Worm (Caenorhabditis elegans) whole organism, mixed stage, embryonic: ENCODE results near the gene C11E4.7.
"Not testable (repeated sequence)": the region's sequence is repeated elsewhere in the genome, so short reads cannot be mapped to it uniquely, and the experiment has no call there.

ENCODE experiments used
- M03D4.4 ChIP-seq: sonication (generic microtip); optimal IDR thresholded peaks from 2 replicates; lab custom pipeline; 2017; ENCODE audit warnings: mild to moderate bottlenecking, missing genetic modification characterization, missing compliant biosample characterization
- bed-3 ChIP-seq: fragments of 200-800 bp; sonication (Bioruptor generic); optimal IDR thresholded peaks from 3 replicates; lab custom pipeline; 2018; ENCODE audit warnings: mild to moderate bottlenecking, missing genetic modification characterization, moderate library complexity, missing compliant biosample characterization
- ceh-39 ChIP-seq: fragments of 150-350 bp; optimal IDR thresholded peaks from 2 replicates; lab custom pipeline; 2014; ENCODE audit warnings: missing biosample characterization, missing genetic modification characterization
- ceh-43 ChIP-seq: fragments of 200-800 bp; sonication (Bioruptor generic); optimal IDR thresholded peaks from 2 replicates; lab custom pipeline; 2018; ENCODE audit warnings: mild to moderate bottlenecking, missing genetic modification characterization, moderate library complexity, missing compliant biosample characterization
- ceh-83 ChIP-seq: fragments of 200-800 bp; sonication (Bioruptor generic); optimal IDR thresholded peaks from 2 replicates; lab custom pipeline; 2018; ENCODE audit warnings: mild to moderate bottlenecking, missing genetic modification characterization, missing compliant biosample characterization
- ces-1 ChIP-seq: fragments of 150-350 bp; optimal IDR thresholded peaks from 2 replicates; lab custom pipeline; 2014; ENCODE audit warnings: missing biosample characterization, missing genetic modification reagents, missing genetic modification characterization
- cnd-1 ChIP-seq: fragments of 200-800 bp; sonication (Bioruptor generic); optimal IDR thresholded peaks from 2 replicates; lab custom pipeline; 2018; ENCODE audit warnings: mild to moderate bottlenecking, missing genetic modification characterization, missing compliant biosample characterization
- drap-1 ChIP-seq: fragments of 200-800 bp; sonication (Bioruptor generic); optimal IDR thresholded peaks from 3 replicates; lab custom pipeline; 2018; ENCODE audit warnings: mild to moderate bottlenecking, missing genetic modification characterization, missing compliant biosample characterization
- elt-1 ChIP-seq: sonication (generic microtip); optimal IDR thresholded peaks from 2 replicates; lab custom pipeline; 2017; ENCODE audit warnings: missing genetic modification characterization, mild to moderate bottlenecking, missing compliant biosample characterization, antibody characterized with exemption, moderate library complexity, borderline replicate concordance; ENCODE audit not compliant: insufficient read depth
- elt-3 ChIP-seq: fragments of 150-350 bp; optimal IDR thresholded peaks from 2 replicates; lab custom pipeline; 2014; ENCODE audit warnings: missing biosample characterization, missing genetic modification characterization
- flh-1 ChIP-seq: fragments of 200-800 bp; sonication (Bioruptor generic); optimal IDR thresholded peaks from 2 replicates; lab custom pipeline; 2018; ENCODE audit warnings: mild to moderate bottlenecking, missing genetic modification characterization, moderate library complexity, missing compliant biosample characterization
- ham-2 ChIP-seq: fragments of 200-800 bp; sonication (Bioruptor generic); optimal IDR thresholded peaks from 2 replicates; lab custom pipeline; 2018; ENCODE audit warnings: mild to moderate bottlenecking, missing genetic modification characterization, missing compliant biosample characterization
- hlh-1 ChIP-seq: fragments of 150-350 bp; optimal IDR thresholded peaks from 2 replicates; lab custom pipeline; 2014; ENCODE audit warnings: missing biosample characterization, missing genetic modification reagents, missing genetic modification characterization
- lin-13 ChIP-seq: fragments of 150-350 bp; optimal IDR thresholded peaks from 2 replicates; lab custom pipeline; 2014; ENCODE audit warnings: missing biosample characterization, missing genetic modification characterization
- lsy-2 ChIP-seq: fragments of 150-350 bp; optimal IDR thresholded peaks from 2 replicates; lab custom pipeline; 2014; ENCODE audit warnings: missing biosample characterization, missing genetic modification characterization
- mab-5 ChIP-seq: fragments of 150-350 bp; optimal IDR thresholded peaks from 2 replicates; lab custom pipeline; 2014; ENCODE audit warnings: missing biosample characterization, missing genetic modification characterization
- mep-1 ChIP-seq: fragments of 150-350 bp; optimal IDR thresholded peaks from 2 replicates; lab custom pipeline; 2017; ENCODE audit warnings: missing biosample characterization, missing genetic modification reagents, missing genetic modification characterization, inconsistent platforms
- mls-2 ChIP-seq: sonication (generic microtip); optimal IDR thresholded peaks from 2 replicates; lab custom pipeline; 2016; ENCODE audit warnings: mild to moderate bottlenecking, missing genetic modification characterization, moderate library complexity, missing compliant biosample characterization
- nhr-12 ChIP-seq: fragments of 150-350 bp; optimal IDR thresholded peaks from 2 replicates; lab custom pipeline; 2014; ENCODE audit warnings: missing biosample characterization, missing genetic modification characterization
- nhr-2 ChIP-seq: fragments of 150-350 bp; optimal IDR thresholded peaks from 2 replicates; lab custom pipeline; 2014; ENCODE audit warnings: missing biosample characterization, missing genetic modification characterization
- nhr-28 ChIP-seq: fragments of 150-350 bp; optimal IDR thresholded peaks from 2 replicates; lab custom pipeline; 2014; ENCODE audit warnings: missing biosample characterization, missing genetic modification characterization
- nhr-76 ChIP-seq: sonication (generic microtip); optimal IDR thresholded peaks from 2 replicates; lab custom pipeline; 2017; ENCODE audit warnings: missing biosample characterization, missing genetic modification characterization
- pha-4 ChIP-seq: fragments of 150-350 bp; optimal IDR thresholded peaks from 2 replicates; lab custom pipeline; 2018; ENCODE audit warnings: missing biosample characterization, missing genetic modification reagents, missing genetic modification characterization
- sem-2 ChIP-seq: fragments of 200-800 bp; sonication (Bioruptor generic); optimal IDR thresholded peaks from 2 replicates; lab custom pipeline; 2018; ENCODE audit warnings: mild to moderate bottlenecking, missing genetic modification characterization, missing compliant biosample characterization
- snpc-4 ChIP-seq: fragments of 150-350 bp; optimal IDR thresholded peaks from 2 replicates; lab custom pipeline; 2014; ENCODE audit warnings: missing biosample characterization, missing genetic modification characterization
- tbx-8 ChIP-seq: fragments of 200-800 bp; sonication (Bioruptor generic); optimal IDR thresholded peaks from 2 replicates; lab custom pipeline; 2018; ENCODE audit warnings: mild to moderate bottlenecking, missing genetic modification characterization, moderate library complexity, missing compliant biosample characterization
- unc-120 ChIP-seq: sonication (generic microtip); optimal IDR thresholded peaks from 2 replicates; lab custom pipeline; 2017; ENCODE audit warnings: missing genetic modification characterization, missing compliant biosample characterization; ENCODE audit not compliant: poor library complexity, severe bottlenecking
- unc-39 ChIP-seq: fragments of 150-350 bp; optimal IDR thresholded peaks from 2 replicates; lab custom pipeline; 2014; ENCODE audit warnings: missing biosample characterization, missing genetic modification characterization
- unc-62 ChIP-seq: fragments of 150-350 bp; optimal IDR thresholded peaks from 2 replicates; lab custom pipeline; 2014; ENCODE audit warnings: missing biosample characterization, missing genetic modification reagents, missing genetic modification characterization
- zip-8 ChIP-seq: fragments of 150-350 bp; optimal IDR thresholded peaks from 2 replicates; lab custom pipeline; 2014; ENCODE audit warnings: missing biosample characterization, missing genetic modification characterization

The C11E4.7 gene

DNA sequence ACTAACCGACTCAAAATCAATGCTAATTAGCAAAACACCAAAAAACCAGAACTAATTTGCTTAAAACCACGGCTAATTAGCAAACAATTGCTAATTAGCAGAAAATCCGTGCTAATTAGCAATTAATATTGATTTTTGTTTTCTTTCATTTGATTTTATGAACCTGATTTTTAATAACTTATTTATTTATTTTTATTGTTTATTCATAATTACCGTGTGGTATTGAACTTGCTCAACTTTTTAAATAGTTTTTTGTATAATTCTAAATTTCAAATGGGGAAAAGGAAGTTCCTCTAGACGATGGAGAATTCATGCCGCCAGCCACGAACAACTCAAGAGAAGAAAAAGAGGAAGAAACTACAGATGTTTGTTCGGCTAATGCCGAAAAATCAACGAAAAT is 8.8 kb downstream of the C11E4.7 start, which contains the start of gene F34H10.1:
F34H10.1 (plus strand) TSS at position 301 of the 400 bp plus-strand sequence.
- not testable (repeated sequence) for TF ChIP-seq mep-1 (tag; lab: Kevin White, UChicago); nhr-28; elt-1 (tag; lab: Kevin White, UChicago)

DNA sequence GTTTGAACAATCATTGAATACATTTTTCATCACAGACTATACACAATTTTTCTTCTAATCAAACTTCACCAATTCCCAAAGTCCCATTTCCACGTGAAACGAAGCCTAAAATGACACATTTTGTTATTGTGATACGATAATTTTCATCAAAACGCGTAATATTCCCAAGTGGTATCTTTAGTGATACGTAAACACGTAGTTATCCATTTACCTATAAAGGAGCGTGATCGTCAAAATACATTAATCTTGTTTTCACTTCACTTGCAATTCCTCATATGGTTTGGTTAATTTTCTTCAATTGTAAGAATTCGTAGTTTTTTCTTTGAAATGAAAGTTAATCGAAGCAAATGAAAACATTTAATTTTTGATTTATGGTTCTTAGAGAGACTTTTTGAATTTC is 12.5 kb downstream of the C11E4.7 start:
- no peak for TF ChIP-seq zip-8 (tag; lab: Kevin White, UChicago)
- TF ChIP-seq pha-4 (tag; lab: Kevin White, UChicago): no peak
- TF ChIP-seq drap-1: no peak
- no peak for TF ChIP-seq mep-1 (tag; lab: Kevin White, UChicago)
- no peak for TF ChIP-seq unc-39 (tag; lab: Kevin White, UChicago)
- TF ChIP-seq nhr-28: no peak
- no peak for TF ChIP-seq M03D4.4
- TF ChIP-seq ceh-83 (GFP tag; lab: Kevin White, UChicago): no peak
- no peak for TF ChIP-seq unc-120 (tag; lab: Kevin White, UChicago)
- TF ChIP-seq snpc-4 (tag; lab: Kevin White, UChicago): no peak
- no peak for TF ChIP-seq tbx-8 (GFP tag; lab: Kevin White, UChicago)
- no peak for TF ChIP-seq elt-3
- TF ChIP-seq elt-1 (tag; lab: Kevin White, UChicago): no peak
- no peak for TF ChIP-seq hlh-1 (tag; lab: Kevin White, UChicago)
- no peak for TF ChIP-seq lin-13 (tag; lab: Kevin White, UChicago)
- TF ChIP-seq unc-62 (GFP tag; lab: Kevin White, UChicago): no peak
- TF ChIP-seq sem-2 (GFP tag; lab: Kevin White, UChicago): no peak
- no peak for TF ChIP-seq mab-5 (tag; lab: Kevin White, UChicago)
- no peak for TF ChIP-seq nhr-76 (tag; lab: Kevin White, UChicago)
- TF ChIP-seq, all 35 proteins: peak for 0

DNA sequence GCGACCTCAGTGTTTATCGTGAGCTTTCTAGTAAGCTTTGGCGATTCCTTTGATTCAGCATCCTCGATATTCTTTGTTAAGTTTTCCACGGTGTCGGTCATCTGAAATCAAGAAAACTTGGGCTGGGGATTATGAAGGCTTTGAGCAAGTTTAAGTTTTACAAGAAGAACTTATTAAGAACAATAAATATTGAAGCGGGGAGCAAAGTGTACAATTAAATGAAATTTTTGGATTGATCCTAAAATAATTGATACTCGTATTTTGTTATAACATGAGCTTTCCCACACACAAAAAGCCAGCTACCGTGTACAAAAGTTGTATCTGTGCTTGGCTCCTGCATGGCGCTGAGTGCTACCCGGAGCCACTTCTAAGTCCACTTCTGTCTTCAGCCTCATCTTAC is 17.9 kb downstream of the C11E4.7 start, which contains the start of gene F34H10.3:
F34H10.3 (minus strand) TSS at position 101 of the 400 bp plus-strand sequence.
- TF ChIP-seq sem-2 (GFP tag; lab: Kevin White, UChicago) (no peak), mls-2 (tag; lab: Kevin White, UChicago) (no peak), ceh-83 (GFP tag; lab: Kevin White, UChicago) (no peak), hlh-1 (tag; lab: Kevin White, UChicago) (no peak), unc-120 (tag; lab: Kevin White, UChicago) (no peak), unc-62 (GFP tag; lab: Kevin White, UChicago) (no peak), cnd-1 (no peak), lin-13 (tag; lab: Kevin White, UChicago) (no peak), ceh-39 (tag; lab: Kevin White, UChicago) (no peak), mab-5 (tag; lab: Kevin White, UChicago) (no peak), snpc-4 (tag; lab: Kevin White, UChicago) (no peak), drap-1 (no peak), flh-1 (GFP tag; lab: Kevin White, UChicago) (no peak), ceh-43 (no peak), zip-8 (tag; lab: Kevin White, UChicago) (no peak), tbx-8 (GFP tag; lab: Kevin White, UChicago) (no peak), ham-2 (no peak), elt-1 (tag; lab: Kevin White, UChicago) (no peak)
- TF ChIP-seq, all 35 proteins: peak for 0

DNA sequence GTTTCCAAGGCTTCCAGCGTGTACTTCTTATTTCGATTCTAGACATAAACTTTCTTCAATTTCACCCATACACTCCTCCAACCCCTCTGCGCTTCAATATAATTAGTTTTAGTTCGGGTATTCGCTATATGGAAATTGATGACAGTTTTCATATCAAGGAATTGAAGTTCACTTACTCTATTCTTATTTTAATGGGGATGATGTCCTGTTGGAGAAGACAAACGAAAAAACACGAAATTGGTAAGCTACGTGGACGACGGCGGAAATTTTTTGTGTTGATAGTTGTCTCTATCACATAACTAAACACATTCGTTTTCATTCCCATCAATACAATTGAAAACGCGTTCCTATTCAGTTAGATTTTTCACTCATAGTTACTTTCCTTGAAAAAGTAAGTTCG is 18.4 kb downstream of the C11E4.7 start, which contains the start of gene F34H10.5:
F34H10.5 (plus strand) TSS at position 301 of the 400 bp plus-strand sequence.
- TF ChIP-seq mab-5 (tag; lab: Kevin White, UChicago): no peak
- no peak for TF ChIP-seq mls-2 (tag; lab: Kevin White, UChicago)
- no peak for TF ChIP-seq nhr-28
- no peak for TF ChIP-seq unc-120 (tag; lab: Kevin White, UChicago)
- TF ChIP-seq lsy-2: no peak
- TF ChIP-seq ham-2: no peak
- no peak for TF ChIP-seq mep-1 (tag; lab: Kevin White, UChicago)
- TF ChIP-seq flh-1 (GFP tag; lab: Kevin White, UChicago): no peak
- TF ChIP-seq ces-1: no peak
- no peak for TF ChIP-seq nhr-12 (tag; lab: Kevin White, UChicago)
- no peak for TF ChIP-seq lin-13 (tag; lab: Kevin White, UChicago)
- TF ChIP-seq M03D4.4: no peak
- no peak for TF ChIP-seq unc-62 (GFP tag; lab: Kevin White, UChicago)
- TF ChIP-seq bed-3 (GFP tag; lab: Kevin White, UChicago): no peak
- no peak for TF ChIP-seq tbx-8 (GFP tag; lab: Kevin White, UChicago)
- no peak for TF ChIP-seq nhr-2
